Worm (Caenorhabditis elegans): Measurements from ENCODE around the gene F19G12.11.
A peak's percentile ranks its signal among the peaks of the same experiment; 100 is the strongest.
"Not testable (repeated sequence)": the region's sequence is repeated elsewhere in the genome, so short reads cannot be mapped to it uniquely, and the experiment has no call there.

Gene F19G12.11

DNA sequence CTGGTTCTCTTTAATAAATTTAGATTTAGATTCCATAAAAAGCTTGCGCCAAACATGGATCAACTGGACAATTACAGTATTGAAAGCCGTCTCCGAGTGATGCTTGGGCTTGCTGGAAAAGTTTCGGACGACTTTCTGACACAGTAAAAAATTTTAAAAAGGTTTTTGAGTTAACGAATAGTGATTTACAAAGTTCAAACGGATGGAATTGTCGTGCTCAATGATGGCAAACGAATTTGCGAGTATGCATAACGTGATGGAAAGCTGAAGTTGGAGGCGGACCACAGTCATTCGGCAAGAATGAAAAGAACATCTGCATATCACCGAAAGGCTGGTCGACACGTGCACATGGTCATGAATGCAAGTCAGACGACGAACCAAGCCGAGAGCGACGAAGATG lies 22.4 kb downstream of the F19G12.11 start, which contains the start of gene ZK402.1:
TSS of gene ZK402.1 (plus strand) at position 301 of the 400 bp plus-strand sequence.
- not testable (repeated sequence) for TF ChIP-seq dpl-1 (GFP tag; optimal IDR thresholded peaks at IDR 0.05); nhr-47 (tag; optimal IDR thresholded peaks at IDR 0.05); zag-1 (tag; optimal IDR thresholded peaks at IDR 0.05)

DNA sequence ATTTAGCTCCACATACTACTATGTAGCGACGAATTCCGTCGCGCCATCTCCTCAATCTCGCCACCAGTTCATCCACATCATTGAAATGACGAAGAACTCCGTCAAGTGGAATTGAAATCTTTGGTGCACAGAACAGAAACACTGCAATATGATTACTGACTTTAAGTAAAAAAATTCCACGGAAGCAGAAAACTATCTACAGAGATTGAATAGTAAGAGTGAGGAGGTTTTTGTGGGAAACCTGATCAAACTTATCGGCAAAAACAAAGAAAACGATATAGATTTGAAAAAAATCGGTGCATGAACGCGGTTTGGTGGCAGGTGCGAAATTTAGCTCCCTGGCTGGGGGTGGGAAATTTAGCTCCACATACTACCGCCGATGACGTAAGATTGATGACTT lies 22.9 kb downstream of the F19G12.11 start, which contains the start of gene ZK402.2:
TSS of gene ZK402.2 (plus strand) at position 301 of the 400 bp plus-strand sequence.
- TF ChIP-seq lin-14 (GFP tag; optimal IDR thresholded peaks at IDR 0.05); snpc-4 (tag; optimal IDR thresholded peaks at IDR 0.05); nhr-11 (tag; optimal IDR thresholded peaks at IDR 0.05): not testable (repeated sequence)

DNA sequence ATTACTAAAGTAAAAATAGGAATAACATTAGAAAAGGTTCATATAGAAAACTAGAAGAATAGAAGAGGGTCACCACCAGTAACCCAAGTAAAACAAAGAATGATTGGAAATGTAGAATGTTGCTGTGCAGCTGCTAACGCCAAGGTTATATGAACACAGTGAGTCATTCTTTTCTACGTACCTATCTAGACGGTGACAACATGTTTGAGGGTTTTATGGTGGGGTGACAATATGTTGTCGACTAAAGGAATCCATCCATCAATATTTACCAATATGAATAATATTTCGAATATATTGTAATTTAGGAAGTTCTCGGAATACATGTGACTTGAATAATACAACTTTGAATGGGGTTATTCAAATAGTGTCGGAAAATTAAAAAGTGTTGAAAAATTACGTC lies 25.1 kb downstream of the F19G12.11 start, which contains the start of gene ZK402.5:
TSS of gene ZK402.5 (minus strand) at position 101 of the 400 bp plus-strand sequence.
- TF ChIP-seq F16B12.6 (tag; optimal IDR thresholded peaks at IDR 0.05) = no peak
- no peak for TF ChIP-seq alr-1 (tag; optimal IDR thresholded peaks at IDR 0.05; ENCODE audit: borderline replicate concordance)
- no peak for TF ChIP-seq nhr-237 (tag; optimal IDR thresholded peaks at IDR 0.05)
- TF ChIP-seq ces-1 (GFP tag; optimal IDR thresholded peaks at IDR 0.05) = no peak
- no peak for TF ChIP-seq lin-14 (GFP tag; optimal IDR thresholded peaks at IDR 0.05)
- no peak for TF ChIP-seq mep-1 (tag; optimal IDR thresholded peaks at IDR 0.05)
- TF ChIP-seq unc-62 (GFP tag; optimal IDR thresholded peaks at IDR 0.05) = no peak
- TF ChIP-seq pag-3 (tag; optimal IDR thresholded peaks at IDR 0.05; ENCODE audit: borderline replicate concordance, insufficient read depth) = no peak

DNA sequence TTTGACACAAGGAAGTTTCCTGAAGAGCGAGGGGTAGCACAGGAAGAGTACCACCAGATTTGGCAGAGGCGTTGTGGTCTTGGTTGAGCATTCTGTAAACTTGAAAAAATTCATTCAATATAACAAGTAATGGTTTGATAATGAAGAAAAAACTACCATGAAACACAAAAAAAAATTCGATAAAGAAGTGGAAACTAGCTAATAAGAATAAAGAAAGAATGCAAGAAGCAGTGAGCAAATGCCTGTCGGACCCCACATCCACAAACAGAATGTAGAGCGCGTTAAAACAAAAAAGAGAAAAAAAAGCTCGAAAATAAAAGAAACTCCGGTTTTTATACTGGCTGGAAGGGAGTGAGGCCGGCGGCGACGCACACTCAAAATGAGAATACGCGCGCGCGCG lies 28.8 kb downstream of the F19G12.11 start, which contains the start of gene H39E20.1:
TSS of gene H39E20.1 (minus strand) at position 101 of the 400 bp plus-strand sequence.
- no peak for TF ChIP-seq nhr-19 (GFP tag; conservative IDR thresholded peaks at IDR 0.05)
- TF ChIP-seq C34B4.2 (tag; optimal IDR thresholded peaks at IDR 0.05) = no peak
- no peak for TF ChIP-seq ama-1 (optimal IDR thresholded peaks at IDR 0.05)
- TF ChIP-seq ceh-90 (tag; optimal IDR thresholded peaks at IDR 0.05) = no peak
- no peak for TF ChIP-seq mef-2 (tag; optimal IDR thresholded peaks at IDR 0.05)
- no peak for TF ChIP-seq mab-9 (GFP tag; IDR thresholded peaks at IDR 0.05)
- no peak for TF ChIP-seq C04F5.9 (tag; optimal IDR thresholded peaks at IDR 0.05)
- TF ChIP-seq nhr-47 (tag; optimal IDR thresholded peaks at IDR 0.05) = no peak
- TF ChIP-seq nhr-84 (tag; optimal IDR thresholded peaks at IDR 0.05) = no peak
- no peak for TF ChIP-seq ztf-11 (tag; optimal IDR thresholded peaks at IDR 0.05)
- TF ChIP-seq lin-14 (GFP tag; optimal IDR thresholded peaks at IDR 0.05) = no peak
- no peak for TF ChIP-seq pqm-1 (tag; optimal IDR thresholded peaks at IDR 0.05)
- TF ChIP-seq C16A3.4 (tag; optimal IDR thresholded peaks at IDR 0.05) = no peak
- no peak for TF ChIP-seq mdl-1 (tag; optimal IDR thresholded peaks at IDR 0.05)
- TF ChIP-seq fkh-4 (tag; optimal IDR thresholded peaks at IDR 0.05; ENCODE audit: borderline replicate concordance) = no peak
- TF ChIP-seq nhr-85 (tag) = no peak
- no peak for TF ChIP-seq rnt-1 (tag; optimal IDR thresholded peaks at IDR 0.05)
- no peak for TF ChIP-seq snu-23 (GFP tag; optimal IDR thresholded peaks at IDR 0.05)
- TF ChIP-seq nhr-71 (tag; optimal IDR thresholded peaks at IDR 0.05) = no peak

DNA sequence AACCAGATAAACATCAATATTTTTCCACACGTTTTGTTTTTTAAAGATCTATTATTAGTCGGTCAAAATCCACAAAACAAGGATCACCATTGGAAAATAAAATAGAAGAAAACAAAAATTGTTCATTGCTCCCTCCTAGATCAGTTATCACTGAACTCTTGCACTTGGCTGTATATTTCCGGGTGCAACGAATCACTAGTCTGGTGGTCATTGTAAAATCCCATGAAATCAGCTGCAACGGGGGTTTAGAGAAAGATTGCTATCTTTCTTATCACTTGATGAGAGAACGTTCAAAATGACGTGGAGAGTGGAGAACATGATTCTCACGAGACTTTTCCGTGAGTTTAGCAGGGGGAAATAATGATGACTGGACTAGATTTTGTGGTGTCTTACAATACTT lies 30.5 kb downstream of the F19G12.11 start:
- no peak for TF ChIP-seq xbp-1 (tag; optimal IDR thresholded peaks at IDR 0.05)
- no peak for TF ChIP-seq vab-15 (tag; optimal IDR thresholded peaks at IDR 0.05)
- no peak for TF ChIP-seq snpc-4 (tag; optimal IDR thresholded peaks at IDR 0.05)
- TF ChIP-seq pqm-1 (tag; optimal IDR thresholded peaks at IDR 0.05) = no peak
- TF ChIP-seq C34B4.2 (tag; optimal IDR thresholded peaks at IDR 0.05) = no peak
- no peak for TF ChIP-seq aha-1 (tag; optimal IDR thresholded peaks at IDR 0.05)
- TF ChIP-seq fkh-4 (tag; optimal IDR thresholded peaks at IDR 0.05; ENCODE audit: borderline replicate concordance) = no peak
- peak; percentile 10 for TF ChIP-seq blmp-1 (tag; optimal IDR thresholded peaks at IDR 0.05)
- TF ChIP-seq C16A3.4 (tag; optimal IDR thresholded peaks at IDR 0.05) = no peak
- peak; percentile 3 for TF ChIP-seq jun-1 (tag; optimal IDR thresholded peaks at IDR 0.05)
- no peak for TF ChIP-seq unc-30 (tag; optimal IDR thresholded peaks at IDR 0.05)
- no peak for TF ChIP-seq ama-1 (optimal IDR thresholded peaks at IDR 0.05)
- peak in 1 of 2 experiments; percentile 19 for TF ChIP-seq mdl-1 (tag; optimal IDR thresholded peaks at IDR 0.05)
- no peak for TF ChIP-seq nhr-12 (tag; optimal IDR thresholded peaks at IDR 0.05)
- no peak for TF ChIP-seq dpl-1 (GFP tag; optimal IDR thresholded peaks at IDR 0.05)
- no peak for TF ChIP-seq nhr-84 (tag; optimal IDR thresholded peaks at IDR 0.05)
- TF ChIP-seq nhr-77 (tag; optimal IDR thresholded peaks at IDR 0.05) = no peak
- TF ChIP-seq nhr-90 (tag; optimal IDR thresholded peaks at IDR 0.05; ENCODE audit: poor library complexity) = no peak
- no peak for TF ChIP-seq isw-1 (GFP tag; IDR thresholded peaks at IDR 0.05)
- TF ChIP-seq sup-37 (GFP tag; optimal IDR thresholded peaks at IDR 0.05) = no peak
- no peak for TF ChIP-seq ets-5 (GFP tag; IDR thresholded peaks at IDR 0.05)
- no peak for TF ChIP-seq nhr-237 (tag; optimal IDR thresholded peaks at IDR 0.05)
- TF ChIP-seq ceh-90 (tag; optimal IDR thresholded peaks at IDR 0.05) = no peak
- TF ChIP-seq zip-4 (GFP tag; optimal IDR thresholded peaks at IDR 0.05) = no peak
- TF ChIP-seq lin-39 (tag; optimal IDR thresholded peaks at IDR 0.05) = no peak
- TF ChIP-seq nhr-47 (tag; optimal IDR thresholded peaks at IDR 0.05) = no peak
